Worm (Caenorhabditis elegans) whole organism, L2 larva: Measurements from ENCODE around the gene aakb-1.

Source experiments
- aly-2 ChIP-seq: fragments of 150-350 bp; optimal IDR thresholded peaks from 2 replicates; lab custom pipeline; 2014; ENCODE audit warnings: missing biosample characterization, missing genetic modification characterization
- ceh-82 ChIP-seq: fragments of 150-350 bp; optimal IDR thresholded peaks from 2 replicates; lab custom pipeline; 2014; ENCODE audit warnings: missing biosample characterization, missing genetic modification characterization
- elt-3 ChIP-seq: sonication (generic microtip); optimal IDR thresholded peaks from 2 replicates; lab custom pipeline; 2017; ENCODE audit warnings: missing biosample characterization, missing genetic modification characterization
- mdl-1 ChIP-seq, 2 experiments: fragments of 150-350 bp in 1 of 2; sonication (generic microtip) in 1 of 2; optimal IDR thresholded peaks; 2 replicates each; lab custom pipeline; 2017; ENCODE audit warnings: missing biosample characterization in 2 of 2, missing genetic modification characterization in 2 of 2
- nhr-25 ChIP-seq: fragments of 150-350 bp; sonication (generic microtip); optimal IDR thresholded peaks from 3 replicates; lab custom pipeline; 2014; ENCODE audit warnings: missing biosample characterization, missing genetic modification characterization
- skn-1 ChIP-seq: sonication (generic microtip); optimal IDR thresholded peaks from 2 replicates; lab custom pipeline; 2017; ENCODE audit warnings: missing biosample characterization, missing genetic modification characterization
- sma-3 ChIP-seq: sonication (generic microtip); optimal IDR thresholded peaks from 2 replicates; lab custom pipeline; 2016; ENCODE audit warnings: missing genetic modification reagents, missing genetic modification characterization, missing compliant biosample characterization
- unc-62 ChIP-seq: fragments of 150-350 bp; optimal IDR thresholded peaks from 2 replicates; lab custom pipeline; 2014; ENCODE audit warnings: missing biosample characterization, missing genetic modification reagents, missing genetic modification characterization

ce11 chrX:13746231-13746630, 9.3 kb upstream of the aakb-1 start:
- TF ChIP-seq unc-62 (GFP tag; lab: Kevin White, UChicago) = no peak
- no peak for TF ChIP-seq sma-3 (GFP tag; lab: Kevin White, UChicago)
- no peak for TF ChIP-seq elt-3 (tag; lab: Kevin White, UChicago)
- no peak for TF ChIP-seq mdl-1 (tag; optimal IDR thresholded peaks at IDR 0.05; lab: Kevin White, UChicago)
- TF ChIP-seq aly-2 = no peak
- TF ChIP-seq ceh-82 (tag; lab: Kevin White, UChicago) = no peak
- TF ChIP-seq nhr-25 (tag; lab: Kevin White, UChicago) = no peak
- TF ChIP-seq skn-1 (tag; lab: Kevin White, UChicago) = no peak
